Worm (Caenorhabditis elegans): ENCODE measurements around the gene F01F1.11.
A peak's percentile ranks its signal among the peaks of the same experiment; 100 is the strongest.

The F01F1.11 gene

ce11 chrIII:5919799-5920387, 48.2 kb upstream of the F01F1.11 start, which contains the start of the genes tdo-2 and C28H8.2:
TSS of gene tdo-2 (minus strand) at chrIII:5919955.
TSS of gene C28H8.2 (plus strand) at chrIII:5920322.
- TF ChIP-seq unc-62 (GFP tag; optimal IDR thresholded peaks at IDR 0.05) (peak; percentile 69), mdl-1 (tag; optimal IDR thresholded peaks at IDR 0.05) (peak; percentile 44), lin-39 (tag; optimal IDR thresholded peaks at IDR 0.05) (no peak), elt-3 (tag; optimal IDR thresholded peaks at IDR 0.05) (peak in 2 of 3 experiments; percentile 74 to 81), nhr-76 (tag; optimal IDR thresholded peaks at IDR 0.05) (no peak), nhr-43 (tag; optimal IDR thresholded peaks at IDR 0.05; ENCODE audit: poor library complexity, severe bottlenecking) (peak; percentile 87), pqm-1 (tag; optimal IDR thresholded peaks at IDR 0.05) (no peak), daf-12 (tag; optimal IDR thresholded peaks at IDR 0.05) (no peak), nhr-23 (tag; optimal IDR thresholded peaks at IDR 0.05) (peak; percentile 96), sea-2 (GFP tag; optimal IDR thresholded peaks at IDR 0.05) (no peak), ceh-16 (tag; optimal IDR thresholded peaks at IDR 0.05) (no peak), nhr-237 (tag; optimal IDR thresholded peaks at IDR 0.05) (no peak), lsy-12 (tag; optimal IDR thresholded peaks at IDR 0.05) (peak; percentile 69), fkh-2 (tag; optimal IDR thresholded peaks at IDR 0.05) (no peak), elt-1 (tag; optimal IDR thresholded peaks at IDR 0.05) (no peak), R02D3.7 (tag; optimal IDR thresholded peaks at IDR 0.05) (no peak), ceh-28 (tag; optimal IDR thresholded peaks at IDR 0.05) (peak; percentile 36), lin-15B (tag; optimal IDR thresholded peaks at IDR 0.05) (no peak), fkh-10 (GFP tag; optimal IDR thresholded peaks at IDR 0.05) (no peak), ztf-4 (tag; optimal IDR thresholded peaks at IDR 0.05) (no peak), hmg-11 (tag; optimal IDR thresholded peaks at IDR 0.05) (no peak), nhr-25 (tag; optimal IDR thresholded peaks at IDR 0.05) (peak; percentile 95), jun-1 (tag; optimal IDR thresholded peaks at IDR 0.05) (peak; percentile 28), ama-1 (optimal IDR thresholded peaks at IDR 0.05) (no peak), eor-1 (tag; optimal IDR thresholded peaks at IDR 0.05) (no peak), ztf-11 (tag; optimal IDR thresholded peaks at IDR 0.05) (no peak), mml-1 (tag; optimal IDR thresholded peaks at IDR 0.05) (no peak), tbx-2 (tag; optimal IDR thresholded peaks at IDR 0.05) (no peak), zag-1 (tag; optimal IDR thresholded peaks at IDR 0.05) (no peak), nfya-1 (tag; optimal IDR thresholded peaks at IDR 0.05; ENCODE audit: insufficient read depth) (peak; percentile 47), unc-39 (tag; optimal IDR thresholded peaks at IDR 0.05) (no peak), skn-1 (tag; optimal IDR thresholded peaks at IDR 0.05) (no peak), ceh-9 (tag; optimal IDR thresholded peaks at IDR 0.05) (no peak)

- TF ChIP-seq ceh-9 (tag; optimal IDR thresholded peaks at IDR 0.05) (no peak), tbx-2 (tag; optimal IDR thresholded peaks at IDR 0.05) (no peak), egl-27 (tag; optimal IDR thresholded peaks at IDR 0.05) (no peak), pha-4 (tag; optimal IDR thresholded peaks at IDR 0.05) (peak; percentile 41), nhr-43 (tag; optimal IDR thresholded peaks at IDR 0.05; ENCODE audit: poor library complexity, severe bottlenecking) (peak; percentile 16), elt-3 (tag; optimal IDR thresholded peaks at IDR 0.05) (no peak), ztf-4 (tag; optimal IDR thresholded peaks at IDR 0.05) (peak; percentile 24), daf-12 (tag; optimal IDR thresholded peaks at IDR 0.05) (no peak), hmg-11 (tag; optimal IDR thresholded peaks at IDR 0.05) (no peak), unc-39 (tag; optimal IDR thresholded peaks at IDR 0.05) (no peak), fkh-10 (GFP tag; optimal IDR thresholded peaks at IDR 0.05) (no peak), R02D3.7 (tag; optimal IDR thresholded peaks at IDR 0.05) (no peak), fos-1 (tag; optimal IDR thresholded peaks at IDR 0.05) (peak; percentile 18), sea-2 (GFP tag; optimal IDR thresholded peaks at IDR 0.05) (no peak), ama-1 (optimal IDR thresholded peaks at IDR 0.05) (peak; percentile 2), pqm-1 (tag; optimal IDR thresholded peaks at IDR 0.05) (peak; percentile 42), nfya-1 (tag; optimal IDR thresholded peaks at IDR 0.05; ENCODE audit: insufficient read depth) (no peak), ZK546.5 (tag; optimal IDR thresholded peaks at IDR 0.05) (no peak), lin-15B (tag; optimal IDR thresholded peaks at IDR 0.05) (no peak), nhr-76 (tag; optimal IDR thresholded peaks at IDR 0.05) (no peak), nhr-25 (tag; optimal IDR thresholded peaks at IDR 0.05) (peak; percentile 17), nhr-12 (tag; optimal IDR thresholded peaks at IDR 0.05) (no peak), elt-1 (tag; optimal IDR thresholded peaks at IDR 0.05) (no peak), elt-2 (tag; optimal IDR thresholded peaks at IDR 0.05) (peak; percentile 87), nhr-67 (tag; optimal IDR thresholded peaks at IDR 0.05) (no peak), nhr-23 (tag; optimal IDR thresholded peaks at IDR 0.05) (peak; percentile 20), skn-1 (tag; optimal IDR thresholded peaks at IDR 0.05) (peak; percentile 92), aly-2 (tag; optimal IDR thresholded peaks at IDR 0.05) (no peak), lsy-12 (tag; optimal IDR thresholded peaks at IDR 0.05) (peak; percentile 40), mml-1 (tag; optimal IDR thresholded peaks at IDR 0.05) (no peak), ceh-28 (tag; optimal IDR thresholded peaks at IDR 0.05) (peak; percentile 37), nhr-237 (tag; optimal IDR thresholded peaks at IDR 0.05) (no peak), nhr-28 (tag; optimal IDR thresholded peaks at IDR 0.05) (no peak), lin-39 (tag; optimal IDR thresholded peaks at IDR 0.05) (no peak)
Observed at ce11 chrIII:5917365-5917958, 45.8 kb upstream of the F01F1.11 start.
